Worm (Caenorhabditis elegans) whole organism, late embryonic: ENCODE results near the gene hda-10.
"Not testable (repeated sequence)": the region's sequence is repeated elsewhere in the genome, so short reads cannot be mapped to it uniquely, and the experiment has no call there.

Experiments used
- C08G9.2 ChIP-seq: sonication (generic microtip); optimal IDR thresholded peaks from 2 replicates; lab custom pipeline; 2016; ENCODE audit warnings: mild to moderate bottlenecking, missing genetic modification characterization, moderate library complexity, missing compliant biosample characterization
- K02D7.2 ChIP-seq: sonication (generic microtip); optimal IDR thresholded peaks from 2 replicates; lab custom pipeline; 2017; ENCODE audit warnings: mild to moderate bottlenecking, missing genetic modification characterization, missing compliant biosample characterization
- K09A11.1 ChIP-seq: sonication (generic microtip); optimal IDR thresholded peaks from 2 replicates; lab custom pipeline; 2017; ENCODE audit warnings: antibody characterized with exemption, mild to moderate bottlenecking, missing genetic modification characterization, missing compliant biosample characterization; ENCODE audit not compliant: insufficient read depth
- T23F11.4 ChIP-seq: fragments of 200-800 bp; sonication (Bioruptor generic); optimal IDR thresholded peaks from 2 replicates; lab custom pipeline; 2018; ENCODE audit warnings: mild to moderate bottlenecking, missing genetic modification characterization, missing compliant biosample characterization
- Y22D7AL.16 ChIP-seq: sonication (generic microtip); optimal IDR thresholded peaks from 2 replicates; lab custom pipeline; 2016; ENCODE audit warnings: missing genetic modification characterization, missing compliant biosample characterization
- ceh-19 ChIP-seq: fragments of 200-800 bp; sonication (Bioruptor generic); optimal IDR thresholded peaks from 2 replicates; lab custom pipeline; 2018; ENCODE audit warnings: mild to moderate bottlenecking, missing genetic modification characterization, missing compliant biosample characterization
- ceh-2 ChIP-seq: sonication (generic microtip); optimal IDR thresholded peaks from 2 replicates; lab custom pipeline; 2016; ENCODE audit warnings: missing genotype, missing genetic modification characterization, missing compliant biosample characterization
- ceh-22 ChIP-seq: sonication (generic microtip); optimal IDR thresholded peaks from 2 replicates; lab custom pipeline; 2017; ENCODE audit warnings: missing biosample characterization, missing genetic modification characterization
- ceh-24 ChIP-seq: sonication (generic microtip); optimal IDR thresholded peaks from 2 replicates; lab custom pipeline; 2016; ENCODE audit warnings: mild to moderate bottlenecking, missing genetic modification characterization, missing compliant biosample characterization
- ceh-31 ChIP-seq: sonication (generic microtip); optimal IDR thresholded peaks from 2 replicates; lab custom pipeline; 2016; ENCODE audit warnings: missing genetic modification characterization, missing compliant biosample characterization
- ceh-48 ChIP-seq: sonication (generic microtip); optimal IDR thresholded peaks from 2 replicates; lab custom pipeline; 2016; ENCODE audit warnings: missing genetic modification characterization, inconsistent platforms, missing compliant biosample characterization
- ceh-6 ChIP-seq: fragments of 200-800 bp; sonication (Bioruptor generic); optimal IDR thresholded peaks from 2 replicates; lab custom pipeline; 2018; ENCODE audit warnings: mild to moderate bottlenecking, missing genetic modification characterization, missing compliant biosample characterization
- che-1 ChIP-seq: sonication (generic microtip); optimal IDR thresholded peaks from 2 replicates; lab custom pipeline; 2016; ENCODE audit warnings: mild to moderate bottlenecking, missing genetic modification characterization, missing compliant biosample characterization
- dmd-4 ChIP-seq: sonication (generic microtip); optimal IDR thresholded peaks from 2 replicates; lab custom pipeline; 2016; ENCODE audit warnings: borderline replicate concordance, missing genetic modification characterization, missing compliant biosample characterization
- elt-4 ChIP-seq: sonication (generic microtip); optimal IDR thresholded peaks from 2 replicates; lab custom pipeline; 2016; ENCODE audit warnings: missing genetic modification characterization, missing compliant biosample characterization
- fax-1 ChIP-seq: sonication (generic microtip); optimal IDR thresholded peaks from 2 replicates; lab custom pipeline; 2016; ENCODE audit warnings: missing genotype, missing genetic modification characterization, missing compliant biosample characterization
- fkh-6 ChIP-seq: sonication (generic microtip); optimal IDR thresholded peaks from 2 replicates; lab custom pipeline; 2016; ENCODE audit warnings: missing genetic modification characterization, missing compliant biosample characterization
- hlh-13 ChIP-seq: fragments of 200-800 bp; sonication (Bioruptor generic); optimal IDR thresholded peaks from 2 replicates; lab custom pipeline; 2018; ENCODE audit warnings: mild to moderate bottlenecking, missing genetic modification characterization, missing compliant biosample characterization
- hlh-30 ChIP-seq: sonication (generic microtip); optimal IDR thresholded peaks from 2 replicates; lab custom pipeline; 2017; ENCODE audit warnings: antibody characterized with exemption, missing genetic modification characterization, missing compliant biosample characterization; ENCODE audit not compliant: insufficient read depth
- hlh-6 ChIP-seq: sonication (generic microtip); optimal IDR thresholded peaks from 2 replicates; lab custom pipeline; 2016; ENCODE audit warnings: missing genotype, missing genetic modification characterization, missing compliant biosample characterization
- hlh-8 ChIP-seq: sonication (generic microtip); optimal IDR thresholded peaks from 2 replicates; lab custom pipeline; 2016; ENCODE audit warnings: missing genotype, missing genetic modification characterization, missing compliant biosample characterization
- lim-6 ChIP-seq: sonication (generic microtip); optimal IDR thresholded peaks from 2 replicates; lab custom pipeline; 2016; ENCODE audit warnings: missing genetic modification characterization, missing compliant biosample characterization
- nfya-1 ChIP-seq: sonication (generic microtip); optimal IDR thresholded peaks from 2 replicates; lab custom pipeline; 2017; ENCODE audit warnings: missing genetic modification characterization, mild to moderate bottlenecking, missing compliant biosample characterization, antibody characterized with exemption, moderate library complexity
- nhr-232 ChIP-seq: sonication (generic microtip); optimal IDR thresholded peaks from 2 replicates; lab custom pipeline; 2016; ENCODE audit warnings: missing genetic modification characterization, missing compliant biosample characterization
- npax-4 ChIP-seq: sonication (generic microtip); optimal IDR thresholded peaks from 2 replicates; lab custom pipeline; 2016; ENCODE audit warnings: missing genetic modification characterization, missing compliant biosample characterization
- odd-2 ChIP-seq: sonication (generic microtip); optimal IDR thresholded peaks from 2 replicates; lab custom pipeline; 2017; ENCODE audit warnings: antibody characterized with exemption, mild to moderate bottlenecking, missing genetic modification characterization, missing compliant biosample characterization
- pag-3 ChIP-seq: sonication (generic microtip); optimal IDR thresholded peaks from 2 replicates; lab custom pipeline; 2016; ENCODE audit warnings: missing compliant biosample characterization, missing genetic modification characterization, borderline replicate concordance
- pat-9 ChIP-seq: fragments of 200-800 bp; sonication (Bioruptor generic); optimal IDR thresholded peaks from 2 replicates; lab custom pipeline; 2018; ENCODE audit warnings: mild to moderate bottlenecking, missing genetic modification characterization, moderate library complexity, missing compliant biosample characterization
- pha-2 ChIP-seq: sonication (generic microtip); optimal IDR thresholded peaks from 2 replicates; lab custom pipeline; 2017; ENCODE audit warnings: mild to moderate bottlenecking, missing genetic modification characterization, missing compliant biosample characterization
- pros-1 ChIP-seq: fragments of 150-350 bp; optimal IDR thresholded peaks from 2 replicates; lab custom pipeline; 2014; ENCODE audit warnings: missing biosample characterization, missing genetic modification reagents, missing genetic modification characterization
- rnt-1 ChIP-seq: sonication (generic microtip); optimal IDR thresholded peaks from 2 replicates; lab custom pipeline; 2016; ENCODE audit warnings: missing genetic modification characterization, missing compliant biosample characterization
- sox-2 ChIP-seq: fragments of 200-800 bp; sonication (Bioruptor generic); IDR thresholded peaks from 2 replicates; pipeline ENCODE4 v1.3.6; 2022; ENCODE audit warnings: missing genetic modification reagents, missing genetic modification characterization, missing compliant biosample characterization
- sox-4 ChIP-seq: sonication (generic microtip); optimal IDR thresholded peaks from 2 replicates; lab custom pipeline; 2017; ENCODE audit warnings: mild to moderate bottlenecking, missing genetic modification characterization, inconsistent platforms, missing compliant biosample characterization
- syd-9 ChIP-seq: sonication (generic microtip); optimal IDR thresholded peaks from 2 replicates; lab custom pipeline; 2016; ENCODE audit warnings: mild to moderate bottlenecking, missing genetic modification characterization, moderate library complexity, missing compliant biosample characterization
- tbx-2 ChIP-seq: sonication (generic microtip); optimal IDR thresholded peaks from 2 replicates; lab custom pipeline; 2016; ENCODE audit warnings: missing genetic modification characterization, missing compliant biosample characterization
- unc-42 ChIP-seq: sonication (generic microtip); optimal IDR thresholded peaks from 2 replicates; lab custom pipeline; 2016; ENCODE audit warnings: missing genotype, missing genetic modification characterization, missing compliant biosample characterization
- unc-86 ChIP-seq: sonication (generic microtip); optimal IDR thresholded peaks from 2 replicates; lab custom pipeline; 2016; ENCODE audit warnings: missing genetic modification characterization, missing compliant biosample characterization
- zip-5 ChIP-seq: sonication (generic microtip); optimal IDR thresholded peaks from 2 replicates; lab custom pipeline; 2016; ENCODE audit warnings: missing genetic modification characterization, missing compliant biosample characterization
- ztf-16 ChIP-seq: sonication (generic microtip); optimal IDR thresholded peaks from 2 replicates; lab custom pipeline; 2017; ENCODE audit warnings: missing genetic modification characterization, missing compliant biosample characterization

hda-10 gene

DNA sequence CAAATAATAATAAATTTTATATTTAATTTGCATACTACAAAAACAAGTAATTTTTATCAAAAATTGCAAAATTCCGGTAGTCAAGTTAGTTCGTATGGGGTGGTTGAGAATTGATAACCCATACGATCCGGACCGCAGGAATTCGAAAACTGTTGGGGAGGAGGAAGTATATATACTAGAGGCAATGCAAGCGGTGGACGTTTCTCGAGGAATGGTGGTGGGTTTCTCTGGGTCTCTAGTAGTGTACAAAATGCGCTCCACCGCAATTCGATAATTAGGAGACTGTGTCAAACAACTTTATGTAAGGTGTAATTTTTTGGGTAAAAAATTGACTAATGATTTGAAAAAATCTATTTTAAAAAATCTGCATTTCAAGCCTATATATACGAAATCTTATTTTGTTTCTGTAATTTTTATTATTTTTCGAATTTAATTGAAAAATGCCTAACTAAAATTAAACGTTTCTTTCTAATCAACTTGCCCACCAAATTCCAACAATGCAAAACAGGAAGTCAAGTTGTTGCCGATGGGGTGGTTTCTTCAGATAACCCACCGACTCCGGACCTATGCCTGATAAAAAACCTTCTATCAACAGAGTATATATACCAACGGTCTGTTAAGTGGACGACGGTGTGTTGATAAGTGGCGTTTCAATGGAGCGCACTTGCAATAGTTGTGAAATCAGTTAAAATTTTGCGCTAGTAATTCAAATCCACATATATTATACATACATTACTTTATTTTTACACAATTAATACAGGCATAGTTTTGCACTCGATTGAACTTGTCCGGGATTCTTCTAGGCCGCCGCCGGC lies 47.9 kb upstream of the hda-10 start (continued):
- TF ChIP-seq ceh-19 (GFP tag; lab: Kevin White, UChicago): peak; percentile 86
- peak; percentile 38 for TF ChIP-seq hlh-6 (tag; lab: Kevin White, UChicago)
- peak; percentile 65 for TF ChIP-seq npax-4 (tag; lab: Kevin White, UChicago)
- peak; percentile 77 for TF ChIP-seq tbx-2
- TF ChIP-seq fkh-6 (tag; lab: Kevin White, UChicago): peak; percentile 61
- peak; percentile 65 for TF ChIP-seq ztf-16 (tag; lab: Kevin White, UChicago)
- TF ChIP-seq hlh-8: peak; percentile 68
- TF ChIP-seq pag-3: no peak
- peak; percentile 59 for TF ChIP-seq odd-2
- TF ChIP-seq elt-4 (tag; lab: Kevin White, UChicago): no peak
- TF ChIP-seq sox-4 (tag; lab: Kevin White, UChicago): peak; percentile 82
- peak; percentile 71 for TF ChIP-seq fax-1 (tag; lab: Kevin White, UChicago)
- TF ChIP-seq nfya-1 (tag; lab: Kevin White, UChicago): peak; percentile 80
- TF ChIP-seq ceh-48: peak; percentile 74
- TF ChIP-seq lim-6 (tag; lab: Kevin White, UChicago): peak; percentile 25
- TF ChIP-seq K09A11.1 (tag; lab: Kevin White, UChicago): no peak
- TF ChIP-seq pros-1 (tag; lab: Kevin White, UChicago): peak; percentile 28
- TF ChIP-seq hlh-30: peak; percentile 15
- peak; percentile 82 for TF ChIP-seq che-1 (tag; lab: Kevin White, UChicago)
- peak; percentile 54 for TF ChIP-seq K02D7.2
- TF ChIP-seq unc-42 (tag; lab: Kevin White, UChicago): peak; percentile 80
- TF ChIP-seq pat-9 (tag; lab: Kevin White, UChicago): peak; percentile 77
- TF ChIP-seq C08G9.2 (tag; lab: Kevin White, UChicago): peak; percentile 61
- TF ChIP-seq pha-2: peak; percentile 83
- no peak for TF ChIP-seq ceh-22
- TF ChIP-seq dmd-4 (tag; lab: Kevin White, UChicago): peak; percentile 46
- TF ChIP-seq hlh-13 (GFP tag; lab: Kevin White, UChicago): peak; percentile 84
- TF ChIP-seq rnt-1 (tag; lab: Kevin White, UChicago): peak; percentile 89
- TF ChIP-seq Y22D7AL.16 (tag; lab: Kevin White, UChicago): peak; percentile 72
- peak; percentile 31 for TF ChIP-seq ceh-24 (tag; lab: Kevin White, UChicago)
- TF ChIP-seq T23F11.4 (GFP tag; lab: Kevin White, UChicago): peak; percentile 83
- peak; percentile 56 for TF ChIP-seq syd-9 (tag; lab: Kevin White, UChicago)
- peak; percentile 57 for TF ChIP-seq zip-5
- TF ChIP-seq ceh-31 (tag; lab: Kevin White, UChicago): peak; percentile 77
- TF ChIP-seq unc-86 (tag; lab: Kevin White, UChicago): peak; percentile 72
- TF ChIP-seq sox-2 (GFP tag; lab: Robert Waterston, UW): peak; percentile 70
- peak; percentile 52 for TF ChIP-seq nhr-232 (tag; lab: Kevin White, UChicago)

DNA sequence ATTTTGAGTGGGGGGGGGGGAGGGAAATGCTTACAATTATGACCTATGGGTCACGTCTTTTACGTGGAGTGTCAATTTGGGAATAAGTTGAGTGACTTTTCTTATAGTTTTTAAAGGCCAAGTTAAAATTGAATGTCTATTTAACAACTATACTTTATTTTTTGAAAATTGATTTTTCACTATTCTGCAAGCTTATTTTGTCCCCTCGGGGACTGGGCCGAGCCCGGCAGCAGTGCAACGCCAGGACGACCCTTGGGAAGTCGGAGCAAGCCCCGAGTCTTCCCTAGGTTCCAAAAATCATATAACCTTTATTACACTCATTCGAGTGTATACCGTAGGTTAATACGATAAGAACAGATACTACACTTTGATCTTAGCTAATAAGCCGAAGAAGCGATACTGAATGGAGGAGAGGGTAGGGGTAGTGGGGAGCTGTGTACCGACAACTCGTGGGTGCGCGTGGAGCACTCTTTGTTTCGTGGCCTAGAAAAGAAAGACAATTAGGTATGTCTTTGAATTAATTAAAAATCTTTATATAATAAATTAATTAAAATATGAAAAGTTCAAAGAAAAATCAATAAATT lies 46.7 kb upstream of the hda-10 start, which contains the start of gene ins-37:
TSS of gene ins-37 (minus strand) at position 384 of the 584 bp plus-strand sequence.
- not testable (repeated sequence) for TF ChIP-seq pha-2, ceh-6, ceh-2
